Fruit fly (Drosophila melanogaster): ENCODE results near the gene RpS14b.

RpS14b gene

DNA sequence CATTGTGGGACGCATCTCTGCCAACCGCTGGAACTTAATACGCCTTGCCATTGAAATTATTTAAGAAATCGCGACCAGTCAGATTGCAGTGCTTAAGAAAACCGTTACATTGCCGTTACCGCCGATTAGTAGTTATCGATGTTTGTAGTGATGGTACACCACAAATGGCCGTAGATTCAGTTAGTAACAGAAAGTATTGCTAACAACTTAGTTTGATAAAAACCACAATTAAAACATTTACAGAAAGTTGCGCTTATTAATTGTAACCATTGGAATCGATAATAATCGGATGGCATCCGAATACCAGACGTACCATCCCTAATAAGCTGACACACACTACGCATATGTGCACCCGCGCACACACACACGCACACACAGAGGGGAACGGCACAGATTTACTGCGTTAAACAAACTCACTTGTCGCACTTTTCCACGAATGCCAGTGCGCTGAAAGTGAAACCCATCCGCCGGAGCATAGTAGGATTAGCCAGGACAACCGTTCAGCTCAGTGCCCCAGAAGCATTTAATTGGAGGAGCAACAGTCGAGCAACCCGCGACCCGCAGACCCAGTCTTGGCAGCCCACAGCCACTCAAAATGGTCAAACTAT lies 14.5 kb upstream of the RpS14b start, which contains the start of the genes hdm and Ykt6 (continued):
- TF ChIP-seq eve (GFP tag; optimal IDR thresholded peaks at IDR 0.05), result peak in 1 of 2 experiments; percentile 37
- TF ChIP-seq YL-1 (GFP tag; optimal IDR thresholded peaks at IDR 0.05), result peak; percentile 57
- peak; percentile 61 for TF ChIP-seq eyg (GFP tag; optimal IDR thresholded peaks at IDR 0.05)
- TF ChIP-seq CG10959 (GFP tag; IDR thresholded peaks at IDR 0.05), result peak; percentile 74
- peak; percentile 78 for TF ChIP-seq ttk (GFP tag; IDR thresholded peaks at IDR 0.05)
- TF ChIP-seq C15 (GFP tag; IDR thresholded peaks at IDR 0.05), result no peak
- peak; percentile 90 for TF ChIP-seq CG17186 (GFP tag; optimal IDR thresholded peaks at IDR 0.05)
- TF ChIP-seq Antp (GFP tag; optimal IDR thresholded peaks at IDR 0.05), result peak; percentile 88
- TF ChIP-seq sqz (GFP tag; optimal IDR thresholded peaks at IDR 0.05), result no peak
- no peak for TF ChIP-seq dmrt99B (tag; optimal IDR thresholded peaks at IDR 0.05)
- TF ChIP-seq ap (GFP tag; IDR thresholded peaks at IDR 0.05), result peak; percentile 75
- TF ChIP-seq prd (optimal IDR thresholded peaks at IDR 0.05), result no peak
- peak; percentile 92 for TF ChIP-seq prd (GFP tag; IDR thresholded peaks at IDR 0.05)
- peak; percentile 76 for TF ChIP-seq CG10267 (tag; optimal IDR thresholded peaks at IDR 0.05)
- peak; percentile 8 for TF ChIP-seq CG31388 (GFP tag; optimal IDR thresholded peaks at IDR 0.05)
- peak; percentile 71 for TF ChIP-seq CG14667 (GFP tag; IDR thresholded peaks at IDR 0.05)
- peak; percentile 58; the same call in 1 of the 2 replicates for TF ChIP-seq Nf-YA (GFP tag; IDR thresholded peaks at IDR 0.05)
- TF ChIP-seq Rx (GFP tag; IDR thresholded peaks at IDR 0.05), result peak; percentile 72
- peak; percentile 46 for TF ChIP-seq Hr3 (GFP tag; optimal IDR thresholded peaks at IDR 0.05)
- TF ChIP-seq cwo (GFP tag; optimal IDR thresholded peaks at IDR 0.05), result no peak
- peak; percentile 86 for TF ChIP-seq CG11247 (GFP tag; IDR thresholded peaks at IDR 0.05)
- TF ChIP-seq Atf6 (GFP tag; IDR thresholded peaks at IDR 0.05), result peak; percentile 85
- peak; percentile 46; the same call in 2 of the 3 replicates for TF ChIP-seq croc (GFP tag; conservative IDR thresholded peaks at IDR 0.05)
- TF ChIP-seq Nf-YB (GFP tag; optimal IDR thresholded peaks at IDR 0.05), result peak; percentile 47
- no peak for TF ChIP-seq pita (GFP tag; optimal IDR thresholded peaks at IDR 0.05)
- no peak for TF ChIP-seq ab (GFP tag; optimal IDR thresholded peaks at IDR 0.05)
- TF ChIP-seq abd-A (tag; optimal IDR thresholded peaks at IDR 0.05), result no peak
- TF ChIP-seq Poxn (GFP tag; IDR thresholded peaks at IDR 0.05), result peak; percentile 10; the same call in 1 of the 2 replicates
- no peak for TF ChIP-seq CG16815 (GFP tag; optimal IDR thresholded peaks at IDR 0.05)
- TF ChIP-seq dysf (GFP tag; IDR thresholded peaks at IDR 0.05), result peak; percentile 76; the same call in 1 of the 3 replicates
- peak; percentile 51 for TF ChIP-seq gsb-n (tag; optimal IDR thresholded peaks at IDR 0.05)
- TF ChIP-seq CG15073 (GFP tag; optimal IDR thresholded peaks at IDR 0.05), result no peak
- TF ChIP-seq exex (tag; optimal IDR thresholded peaks at IDR 0.05), result peak; percentile 49
- peak; percentile 78 to 80 for TF ChIP-seq Pdp1 (GFP tag; optimal IDR thresholded peaks at IDR 0.05)
- peak; percentile 78 for TF ChIP-seq CoRest (tag; optimal IDR thresholded peaks at IDR 0.05)
- peak; percentile 71; the same call in 1 of the 2 replicates for TF ChIP-seq danr (GFP tag; IDR thresholded peaks at IDR 0.05)
- TF ChIP-seq tgo (GFP tag; IDR thresholded peaks at IDR 0.05), result peak; percentile 83
- no peak for TF ChIP-seq cad (GFP tag; optimal IDR thresholded peaks at IDR 0.05)
- TF ChIP-seq dm (GFP tag; optimal IDR thresholded peaks at IDR 0.05), result peak; percentile 67
- no peak for TF ChIP-seq CkIIα-i1 (GFP tag; IDR thresholded peaks at IDR 0.05)
- TF ChIP-seq CG7271 (tag; optimal IDR thresholded peaks at IDR 0.05), result peak; percentile 41
- no peak for TF ChIP-seq Doc2 (GFP tag; IDR thresholded peaks at IDR 0.05)
- peak; percentile 12 for TF ChIP-seq salm (tag; optimal IDR thresholded peaks at IDR 0.05)
- TF ChIP-seq otp (GFP tag; IDR thresholded peaks at IDR 0.05), result peak; percentile 80
- TF ChIP-seq pros (GFP tag; optimal IDR thresholded peaks at IDR 0.05), result no peak
- TF ChIP-seq Elba2 (GFP tag; optimal IDR thresholded peaks at IDR 0.05), result peak; percentile 5
- no peak for TF ChIP-seq Blimp-1 (GFP tag; optimal IDR thresholded peaks at IDR 0.05)
- peak in 1 of 2 experiments; percentile 45 for TF ChIP-seq insv (GFP tag; optimal IDR thresholded peaks at IDR 0.05)
- peak; percentile 68 for TF ChIP-seq CG8388 (GFP tag; optimal IDR thresholded peaks at IDR 0.05)
- TF ChIP-seq Dp (GFP tag; optimal IDR thresholded peaks at IDR 0.05), result peak; percentile 70
